Worm (Caenorhabditis elegans) whole organism, L4 larva: ENCODE results near the gene C25F6.8.

ENCODE experiments used
- F10B5.3 ChIP-seq: sonication (generic microtip); optimal IDR thresholded peaks from 2 replicates; lab custom pipeline; 2016; ENCODE audit warnings: mild to moderate bottlenecking, missing genetic modification characterization, missing compliant biosample characterization
- F37D6.2 ChIP-seq: sonication (generic microtip); optimal IDR thresholded peaks from 2 replicates; lab custom pipeline; 2016; ENCODE audit warnings: mild to moderate bottlenecking, missing genetic modification characterization, missing compliant biosample characterization
- F49E8.2 ChIP-seq: sonication (generic microtip); optimal IDR thresholded peaks from 2 replicates; lab custom pipeline; 2016; ENCODE audit warnings: missing compliant biosample characterization, mild to moderate bottlenecking, missing genetic modification characterization, borderline replicate concordance
- Y5F2A.4 ChIP-seq: fragments of 200-800 bp; sonication (Bioruptor generic); optimal IDR thresholded peaks from 2 replicates; lab custom pipeline; 2018; ENCODE audit warnings: mild to moderate bottlenecking, missing genetic modification characterization, missing compliant biosample characterization
- Y75B8A.6 ChIP-seq: fragments of 200-800 bp; sonication (Bioruptor generic); IDR thresholded peaks from 2 replicates; pipeline ENCODE4 v1.3.6; 2022; ENCODE audit warnings: missing genetic modification reagents, missing genetic modification characterization, missing compliant biosample characterization
- aly-2 ChIP-seq: sonication (generic microtip); optimal IDR thresholded peaks from 2 replicates; lab custom pipeline; 2018; ENCODE audit warnings: missing biosample characterization, missing genetic modification characterization
- arid-1 ChIP-seq: fragments of 200-800 bp; sonication (Bioruptor generic); conservative IDR thresholded peaks from 2 replicates; pipeline ENCODE4 v1.3.6; 2022; ENCODE audit warnings: missing genetic modification reagents, missing genetic modification characterization, missing compliant biosample characterization
- ceh-20 ChIP-seq: fragments of 200-800 bp; sonication (Bioruptor generic); IDR thresholded peaks from 2 replicates; pipeline ENCODE4 v1.3.6; 2022; ENCODE audit warnings: missing genetic modification reagents, missing genetic modification characterization, missing compliant biosample characterization
- ceh-28 ChIP-seq: fragments of 150-350 bp; optimal IDR thresholded peaks from 2 replicates; lab custom pipeline; 2014; ENCODE audit warnings: missing biosample characterization, missing genetic modification reagents, missing genetic modification characterization
- ces-1 ChIP-seq: fragments of 150-350 bp; sonication (generic microtip); optimal IDR thresholded peaks from 4 replicates; lab custom pipeline; 2014; ENCODE audit warnings: missing biosample characterization, missing genetic modification reagents, missing genetic modification characterization
- daf-12 ChIP-seq: fragments of 150-350 bp; optimal IDR thresholded peaks from 2 replicates; lab custom pipeline; 2014; ENCODE audit warnings: missing biosample characterization, missing genetic modification reagents, missing genetic modification characterization
- daf-16 ChIP-seq, 3 experiments: sonication (generic microtip); optimal IDR thresholded peaks; 2 replicates each; lab custom pipeline; 2016 to 2017; ENCODE audit warnings: missing genetic modification characterization in 3 of 3, missing genetic modification reagents in 3 of 3, mild to moderate bottlenecking in 2 of 3, missing compliant biosample characterization in 2 of 3, missing biosample characterization in 1 of 3, moderate library complexity in 1 of 3
- daf-19 ChIP-seq: fragments of 200-800 bp; sonication (Bioruptor generic); conservative IDR thresholded peaks from 2 replicates; pipeline ENCODE4 v1.3.6; 2022; ENCODE audit warnings: missing genetic modification characterization, missing compliant biosample characterization
- dmd-6 ChIP-seq: fragments of 200-800 bp; sonication (Bioruptor generic); IDR thresholded peaks from 2 replicates; pipeline ENCODE4 v1.3.6; 2022; ENCODE audit warnings: missing genetic modification reagents, missing genetic modification characterization, missing compliant biosample characterization
- dmd-8 ChIP-seq: fragments of 200-800 bp; sonication (Bioruptor generic); IDR thresholded peaks from 2 replicates; pipeline ENCODE4 v1.3.6; 2022; ENCODE audit warnings: missing genetic modification characterization, missing compliant biosample characterization
- dpl-1 ChIP-seq: fragments of 150-350 bp; optimal IDR thresholded peaks from 2 replicates; lab custom pipeline; 2014; ENCODE audit warnings: missing biosample characterization, missing genetic modification reagents, missing genetic modification characterization
- dve-1 ChIP-seq: sonication (generic microtip); optimal IDR thresholded peaks from 2 replicates; lab custom pipeline; 2017; ENCODE audit warnings: antibody characterized with exemption, mild to moderate bottlenecking, missing genetic modification characterization, missing compliant biosample characterization; ENCODE audit not compliant: insufficient read depth
- egl-27 ChIP-seq: sonication (generic microtip); optimal IDR thresholded peaks from 3 replicates; lab custom pipeline; 2017; ENCODE audit warnings: missing biosample characterization, missing genetic modification reagents, missing genetic modification characterization
- gei-8 ChIP-seq: fragments of 200-800 bp; sonication (Bioruptor generic); optimal IDR thresholded peaks from 2 replicates; lab custom pipeline; 2018; ENCODE audit warnings: mild to moderate bottlenecking, missing genetic modification characterization, missing compliant biosample characterization
- hlh-11 ChIP-seq: fragments of 200-800 bp; sonication (Bioruptor generic); optimal IDR thresholded peaks from 2 replicates; lab custom pipeline; 2018; ENCODE audit warnings: mild to moderate bottlenecking, missing genetic modification characterization, missing compliant biosample characterization
- hlh-30 ChIP-seq: sonication (generic microtip); optimal IDR thresholded peaks from 2 replicates; lab custom pipeline; 2017; ENCODE audit warnings: antibody characterized with exemption, mild to moderate bottlenecking, missing genetic modification characterization, missing compliant biosample characterization; ENCODE audit not compliant: insufficient read depth
- lin-15B ChIP-seq: fragments of 150-350 bp; sonication (generic microtip); optimal IDR thresholded peaks from 3 replicates; lab custom pipeline; 2014; ENCODE audit warnings: missing biosample characterization, missing genetic modification characterization
- lin-38 ChIP-seq: fragments of 200-800 bp; sonication (Bioruptor generic); IDR thresholded peaks from 2 replicates; pipeline ENCODE4 v1.3.6; 2022; ENCODE audit warnings: missing genetic modification reagents, missing genetic modification characterization, missing compliant biosample characterization
- mdl-1 ChIP-seq, 2 experiments: fragments of 150-350 bp in 1 of 2; sonication (generic microtip) in 1 of 2; optimal IDR thresholded peaks; 2 replicates each; lab custom pipeline; 2014 to 2017; ENCODE audit warnings: missing biosample characterization in 2 of 2, missing genetic modification characterization in 2 of 2
- mes-2 ChIP-seq: sonication (generic microtip); optimal IDR thresholded peaks from 2 replicates; lab custom pipeline; 2016; ENCODE audit warnings: missing genotype, mild to moderate bottlenecking, missing genetic modification characterization, missing compliant biosample characterization; ENCODE audit not compliant: poor library complexity, severe bottlenecking
- mxl-3 ChIP-seq: fragments of 200-800 bp; sonication (Bioruptor generic); optimal IDR thresholded peaks from 2 replicates; lab custom pipeline; 2018; ENCODE audit warnings: mild to moderate bottlenecking, missing genetic modification characterization, missing compliant biosample characterization
- nhr-11 ChIP-seq: fragments of 150-350 bp; optimal IDR thresholded peaks from 2 replicates; lab custom pipeline; 2014; ENCODE audit warnings: missing biosample characterization, missing genetic modification characterization
- nhr-111 ChIP-seq: fragments of 200-800 bp; sonication (Bioruptor generic); optimal IDR thresholded peaks from 2 replicates; lab custom pipeline; 2018; ENCODE audit warnings: mild to moderate bottlenecking, missing genetic modification characterization, missing compliant biosample characterization
- nhr-25 ChIP-seq: sonication (generic microtip); optimal IDR thresholded peaks from 2 replicates; lab custom pipeline; 2017; ENCODE audit warnings: missing genetic modification characterization, mild to moderate bottlenecking, missing compliant biosample characterization, antibody characterized with exemption, moderate library complexity, borderline replicate concordance; ENCODE audit not compliant: insufficient read depth
- nhr-28 ChIP-seq: fragments of 150-350 bp; optimal IDR thresholded peaks from 2 replicates; lab custom pipeline; 2014; ENCODE audit warnings: missing biosample characterization, missing genetic modification characterization
- nhr-6 ChIP-seq: fragments of 150-350 bp; optimal IDR thresholded peaks from 2 replicates; lab custom pipeline; 2014; ENCODE audit warnings: missing biosample characterization, missing genetic modification characterization
- nhr-77 ChIP-seq: fragments of 150-350 bp; optimal IDR thresholded peaks from 2 replicates; lab custom pipeline; 2014; ENCODE audit warnings: missing biosample characterization, missing genetic modification characterization
- php-3 ChIP-seq: fragments of 200-800 bp; sonication (Bioruptor generic); IDR thresholded peaks from 2 replicates; pipeline ENCODE4 v1.3.6; 2022; ENCODE audit warnings: missing genetic modification reagents, missing genetic modification characterization, missing compliant biosample characterization
- pqm-1 ChIP-seq: sonication (generic microtip); optimal IDR thresholded peaks from 2 replicates; lab custom pipeline; 2017; ENCODE audit warnings: missing biosample characterization, missing genetic modification characterization
- sdz-12 ChIP-seq: fragments of 200-800 bp; sonication (Bioruptor generic); optimal IDR thresholded peaks from 2 replicates; lab custom pipeline; 2018; ENCODE audit warnings: mild to moderate bottlenecking, missing genetic modification characterization, missing compliant biosample characterization
- skn-1 ChIP-seq: fragments of 150-350 bp; optimal IDR thresholded peaks from 2 replicates; lab custom pipeline; 2014; ENCODE audit warnings: missing biosample characterization, missing genetic modification characterization
- unc-62 ChIP-seq, 3 experiments: fragments of 150-350 bp in 1 of 3; sonication (generic microtip); optimal IDR thresholded peaks in 2 of 3; peaks in 1 of 3; 1 replicate in 1 of 3; 2 replicates in 2 of 3; lab custom pipeline; 2014 to 2017; ENCODE audit warnings: missing biosample characterization in 3 of 3, missing genetic modification characterization in 3 of 3, missing genetic modification reagents in 3 of 3, missing genotype in 1 of 3
- zag-1 ChIP-seq: fragments of 150-350 bp; optimal IDR thresholded peaks from 2 replicates; lab custom pipeline; 2014; ENCODE audit warnings: missing biosample characterization, missing genetic modification characterization
- zip-2 ChIP-seq: fragments of 150-350 bp; optimal IDR thresholded peaks from 2 replicates; lab custom pipeline; 2014; ENCODE audit warnings: missing biosample characterization, missing genetic modification characterization

Gene C25F6.8

ce11 chrX:5476357-5476756 lies 28.3 kb downstream of the C25F6.8 start (continued):
- peak; percentile 40 for TF ChIP-seq dve-1 (tag; lab: Kevin White, UChicago)
- TF ChIP-seq nhr-77: no peak
- peak; percentile 42; the same call in 1 of the 2 replicates for TF ChIP-seq dmd-6
- no peak for TF ChIP-seq lin-15B (tag; lab: Kevin White, UChicago)
- no peak for TF ChIP-seq ceh-28 (tag; lab: Kevin White, UChicago)
- TF ChIP-seq mdl-1 (tag; optimal IDR thresholded peaks at IDR 0.05; lab: Kevin White, UChicago): no peak
- TF ChIP-seq nhr-111: no peak
- peak; percentile 57 for TF ChIP-seq hlh-11 (tag; lab: Kevin White, UChicago)
- TF ChIP-seq, all 104 proteins: peak for 7

- peak; percentile 50 for TF ChIP-seq nhr-28
- no peak for TF ChIP-seq daf-16 (GFP tag; optimal IDR thresholded peaks at IDR 0.05; lab: Kevin White, UChicago)
- TF ChIP-seq daf-16 (tag; optimal IDR thresholded peaks at IDR 0.05; lab: Kevin White, UChicago): peak; percentile 53
- no peak for TF ChIP-seq mdl-1 (tag; optimal IDR thresholded peaks at IDR 0.05; lab: Kevin White, UChicago)
- TF ChIP-seq ces-1 (GFP tag; lab: Kevin White, UChicago): no peak
- TF ChIP-seq hlh-30 (tag; lab: Kevin White, UChicago): peak; percentile 15
- TF ChIP-seq, all 104 proteins: peak for 3
These were observed 29.6 kb downstream of the C25F6.8 start for ce11 chrX:5477597-5477996.

- no peak for TF ChIP-seq egl-27 (tag; lab: Kevin White, UChicago)
- no peak for TF ChIP-seq skn-1 (tag; lab: Kevin White, UChicago)
- TF ChIP-seq F10B5.3 (tag; lab: Kevin White, UChicago): no peak
- no peak for TF ChIP-seq dmd-8
- no peak for TF ChIP-seq nhr-25
- TF ChIP-seq mxl-3 (GFP tag; lab: Kevin White, UChicago): no peak
- TF ChIP-seq Y5F2A.4: no peak
- no peak for TF ChIP-seq aly-2 (tag; lab: Kevin White, UChicago)
- no peak for TF ChIP-seq ceh-20 (GFP tag; lab: Robert Waterston, UW)
- TF ChIP-seq dve-1 (tag; lab: Kevin White, UChicago): no peak
- TF ChIP-seq, all 104 proteins: peak for 0
These were observed 30.8 kb downstream of the C25F6.8 start for ce11 chrX:5478875-5479274.

- no peak for TF ChIP-seq arid-1
- peak in 1 of 2 experiments; percentile 97 for TF ChIP-seq unc-62 (GFP tag; optimal IDR thresholded peaks at IDR 0.05 in 1 of 2; lab: Kevin White, UChicago)
- no peak for TF ChIP-seq unc-62 (tag; optimal IDR thresholded peaks at IDR 0.05; lab: Kevin White, UChicago)
- peak; percentile 5 for TF ChIP-seq pqm-1 (tag; lab: Kevin White, UChicago)
- TF ChIP-seq daf-16 (GFP tag; optimal IDR thresholded peaks at IDR 0.05; lab: Kevin White, UChicago): no peak
- peak; percentile 73 for TF ChIP-seq daf-16 (tag; optimal IDR thresholded peaks at IDR 0.05; lab: Kevin White, UChicago)
- peak; percentile 14 for TF ChIP-seq nhr-28
These were observed 31.3 kb downstream of the C25F6.8 start, which contains the start of gene dlg-1 for ce11 chrX:5479300-5479811. dlg-1 (plus strand) TSS chrX:5479700.

- no peak for TF ChIP-seq Y75B8A.6 (GFP tag; lab: Robert Waterston, UW)
- no peak for TF ChIP-seq mxl-3 (GFP tag; lab: Kevin White, UChicago)
- TF ChIP-seq daf-19: no peak
- TF ChIP-seq zip-2 (tag; lab: Kevin White, UChicago): no peak
- TF ChIP-seq zag-1 (tag; lab: Kevin White, UChicago): no peak
- no peak for TF ChIP-seq sdz-12 (GFP tag; lab: Kevin White, UChicago)
- TF ChIP-seq dmd-6: peak; percentile 58; the same call in 1 of the 2 replicates
- TF ChIP-seq daf-12 (tag; lab: Kevin White, UChicago): no peak
- peak; percentile 46 for TF ChIP-seq nhr-28
- peak; percentile 35 for TF ChIP-seq mes-2 (tag; lab: Kevin White, UChicago)
- TF ChIP-seq F49E8.2 (tag; lab: Kevin White, UChicago): no peak
- TF ChIP-seq nhr-11 (tag; lab: Kevin White, UChicago): no peak
- no peak for TF ChIP-seq mdl-1 (tag; optimal IDR thresholded peaks at IDR 0.05; lab: Kevin White, UChicago)
- TF ChIP-seq dpl-1: no peak
- no peak for TF ChIP-seq php-3 (GFP tag; lab: Robert Waterston, UW)
- TF ChIP-seq gei-8 (GFP tag; lab: Kevin White, UChicago): no peak
- TF ChIP-seq lin-38 (GFP tag; lab: Robert Waterston, UW): no peak
- TF ChIP-seq nhr-111: no peak
- peak; percentile 53 for TF ChIP-seq nhr-6 (tag; lab: Kevin White, UChicago)
- no peak for TF ChIP-seq unc-62 (GFP tag; optimal IDR thresholded peaks at IDR 0.05 in 1 of 2; lab: Kevin White, UChicago)
- TF ChIP-seq unc-62 (tag; optimal IDR thresholded peaks at IDR 0.05; lab: Kevin White, UChicago): no peak
- TF ChIP-seq dmd-8: no peak
- no peak for TF ChIP-seq F37D6.2 (tag; lab: Kevin White, UChicago)
These were observed 32.0 kb downstream of the C25F6.8 start for ce11 chrX:5479876-5480580.
